Worm (Caenorhabditis elegans): ENCODE measurements around the gene F28H7.8.

- no peak for TF ChIP-seq nhr-28 (tag; optimal IDR thresholded peaks at IDR 0.05)
- no peak for TF ChIP-seq unc-39 (tag; optimal IDR thresholded peaks at IDR 0.05)
- TF ChIP-seq ceh-83 (GFP tag; optimal IDR thresholded peaks at IDR 0.05) = no peak
- no peak for TF ChIP-seq lsy-2 (tag; optimal IDR thresholded peaks at IDR 0.05)
Measured at ce11 chrV:10805934-10806333, 47.2 kb downstream of the F28H7.8 start, which contains the start of gene prp-38.
